Worm (Caenorhabditis elegans): ENCODE results near the gene bra-2.

- TF ChIP-seq lin-39 (tag; optimal IDR thresholded peaks at IDR 0.05) (no peak), fos-1 (tag; optimal IDR thresholded peaks at IDR 0.05) (no peak), nhr-85 (tag) (no peak), nhr-20 (tag; optimal IDR thresholded peaks at IDR 0.05) (no peak), grh-1 (GFP tag; IDR thresholded peaks at IDR 0.05) (no peak), ceh-63 (GFP tag; optimal IDR thresholded peaks at IDR 0.05) (no peak), lin-13 (GFP tag; optimal IDR thresholded peaks at IDR 0.05) (no peak), nhr-11 (tag; optimal IDR thresholded peaks at IDR 0.05) (no peak)
Observed at ce11 chrIII:880840-881239, 30.2 kb upstream of the bra-2 start.

All from whole organism, L1 larva.